Fruit fly (Drosophila melanogaster) whole organism, wandering third instar larva: Measurements from ENCODE around the gene osp.

Experiments used
- Abd-B ChIP-seq: fragments of >200 bp; optimal IDR thresholded peaks from 2 replicates; lab custom pipeline; 2017; ENCODE audit warnings: missing biosample characterization, missing genetic modification characterization
- Dif ChIP-seq: fragments of 200-275, 200-300 bp; sonication (Bioruptor generic); optimal IDR thresholded peaks from 2 replicates; lab custom pipeline; 2018; ENCODE audit warnings: missing biosample characterization, missing genetic modification characterization; ENCODE audit not compliant: partially characterized antibody
- OdsH ChIP-seq: fragments of 200-800 bp; sonication (Bioruptor generic); optimal IDR thresholded peaks from 2 replicates; lab custom pipeline; 2016; ENCODE audit warnings: missing biosample characterization, mild to moderate bottlenecking, missing genetic modification characterization
- br ChIP-seq: fragments of 200-800 bp; sonication (Bioruptor generic); optimal IDR thresholded peaks from 2 replicates; lab custom pipeline; 2016; ENCODE audit warnings: missing biosample characterization, missing genetic modification characterization
- usp ChIP-seq: fragments of >200 bp; optimal IDR thresholded peaks from 2 replicates; lab custom pipeline; 2017; ENCODE audit warnings: missing biosample characterization, missing genetic modification characterization

DNA sequence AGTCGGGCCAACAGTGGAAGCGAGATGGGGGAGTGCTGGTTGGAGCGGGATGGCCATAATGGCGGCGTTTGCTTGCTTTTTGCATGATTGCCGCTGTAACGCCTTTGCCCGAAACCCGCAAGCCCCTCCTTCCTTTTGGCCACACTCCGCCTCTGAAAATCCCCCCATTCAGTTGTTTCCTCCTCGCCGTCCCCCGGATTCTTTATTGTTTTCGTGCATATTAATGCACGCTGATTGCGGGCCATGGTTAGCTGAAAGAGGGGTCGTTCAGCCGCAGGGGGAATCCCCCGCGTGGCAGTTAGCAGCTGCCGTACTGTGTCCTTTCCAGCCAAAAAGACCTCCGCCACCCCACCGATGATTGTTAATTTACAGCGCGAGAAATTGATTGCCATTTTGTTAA, 136.3 kb downstream of the osp start:
- TF ChIP-seq Abd-B (GFP tag; lab: Kevin White, UChicago) = no peak
- TF ChIP-seq br = no peak
- TF ChIP-seq OdsH (GFP tag; lab: Kevin White, UChicago) = no peak
- no peak for TF ChIP-seq usp
- TF ChIP-seq Dif (GFP tag; lab: Kevin White, UChicago) = no peak
